Fruit fly (Drosophila melanogaster) S2 (cell line): ENCODE data around the gene mAChR-C.

Experiments used
- CG8478 ChIP-seq: fragments of >200 bp; optimal IDR thresholded peaks from 2 replicates; lab custom pipeline; 2018
- CTCF ChIP-seq, 2 experiments: fragments of >200 bp; optimal IDR thresholded peaks; 2 replicates each; lab custom pipeline; 2018

DNA sequence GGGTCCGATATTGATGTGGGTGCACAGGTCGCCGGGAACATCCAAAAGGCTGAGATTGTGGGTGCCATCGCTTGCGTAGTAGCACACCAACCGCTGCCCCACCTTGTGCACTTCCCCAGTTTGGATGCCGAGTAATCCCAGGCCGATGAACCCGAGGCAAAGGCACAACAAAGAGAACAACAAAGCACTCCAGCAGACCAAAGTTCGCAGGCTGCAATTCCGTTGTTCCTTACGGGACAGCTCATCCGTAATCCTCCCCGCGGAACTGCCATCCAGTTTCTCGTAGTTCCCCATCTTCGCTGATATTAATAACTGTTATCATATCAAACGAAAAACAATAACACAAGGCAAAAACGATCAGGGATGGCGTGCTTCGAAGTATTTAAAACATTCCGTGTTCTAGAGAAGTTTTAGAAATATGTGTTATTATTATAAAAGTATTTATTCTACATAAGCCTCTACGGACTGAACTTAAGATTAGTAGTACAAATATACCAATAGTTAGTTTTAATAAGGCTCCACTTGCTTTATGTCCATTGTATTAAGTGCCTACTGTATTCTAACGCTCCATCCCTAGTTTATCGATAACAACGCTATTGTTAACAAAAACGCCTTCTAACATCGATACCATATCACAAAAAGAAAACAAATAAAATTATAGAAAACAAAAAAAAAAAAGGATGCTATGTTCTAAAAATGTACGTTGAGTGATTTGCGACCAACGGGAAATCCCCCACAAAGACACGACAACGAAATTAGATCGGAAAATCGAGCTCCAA, 16.9 kb upstream of the mAChR-C start, which contains the start of the genes Cht11 and CG4558:
- TF ChIP-seq CG8478 (lab: Kevin White, UChicago) (no peak), CTCF (optimal IDR thresholded peaks at IDR 0.05; lab: Kevin White, UChicago) (no peak)
